1 fruit fly cellular context compared by ENCODE assay signal in genomic region chr3L:2243846-2244528, dm6.
TF ChIP-seq lines count a peak whose summit lies in the region.

Gene CG32301 (plus strand): TSS chr3L:2244478.

TF ChIP-seq in whole organism, embryonic, 481 proteins besides CTCF, POLR2A, EP300 and RAD21 (continued from another document):
- TF ChIP-seq unc-4 (GFP tag; IDR thresholded peaks at IDR 0.05; lab: Robert Waterston, UW; ENCODE audit: partially characterized antibody) = 0 out of 2 replicates have a peak, but pooled peaks have one; percentile 32
- no peak for TF ChIP-seq CG6683 (GFP tag; optimal IDR thresholded peaks at IDR 0.05; lab: Kevin White, UChicago)
- TF ChIP-seq CG17829 (tag; optimal IDR thresholded peaks at IDR 0.05; lab: Kevin White, UChicago) = no peak
- TF ChIP-seq gfzf (GFP tag; optimal IDR thresholded peaks at IDR 0.05; lab: Kevin White, UChicago) = peak; percentile 42
- peak; percentile 51; the same call in 2 of the 4 replicates for TF ChIP-seq Dll (GFP tag; IDR thresholded peaks at IDR 0.05; lab: Robert Waterston, UW; ENCODE audit: partially characterized antibody)
- TF ChIP-seq CG8290 (GFP tag; optimal IDR thresholded peaks at IDR 0.05; lab: Kevin White, UChicago) = peak; percentile 98
- peak; percentile 95 to 96 for TF ChIP-seq CG8290 (tag; optimal IDR thresholded peaks at IDR 0.05; lab: Kevin White, UChicago)
- TF ChIP-seq chinmo (GFP tag; IDR thresholded peaks at IDR 0.05; lab: Robert Waterston, UW; ENCODE audit: partially characterized antibody) = peak; percentile 74; the same call in 2 of the 4 replicates
- TF ChIP-seq CG17186 (GFP tag; optimal IDR thresholded peaks at IDR 0.05; lab: Kevin White, UChicago) = no peak
- TF ChIP-seq CoRest (tag; optimal IDR thresholded peaks at IDR 0.05; lab: Kevin White, UChicago) = peak; percentile 27
- TF ChIP-seq CG9797 (GFP tag; optimal IDR thresholded peaks at IDR 0.05; lab: Kevin White, UChicago) = peak; percentile 67
- TF ChIP-seq kay (GFP tag; optimal IDR thresholded peaks at IDR 0.05; lab: Kevin White, UChicago) = no peak
- peak; percentile 75 for TF ChIP-seq sens (GFP tag; lab: Kevin White, UChicago)
- peak; percentile 99 for TF ChIP-seq CG31224 (GFP tag; IDR thresholded peaks at IDR 0.05; lab: Robert Waterston, UW)
- no peak for TF ChIP-seq CG17385 (GFP tag; optimal IDR thresholded peaks at IDR 0.05; lab: Kevin White, UChicago)
- 0 out of 2 replicates have a peak, but pooled peaks have one; percentile 24 for TF ChIP-seq CG42726 (GFP tag; IDR thresholded peaks at IDR 0.05; lab: Robert Waterston, UW; ENCODE audit: partially characterized antibody)
- TF ChIP-seq HmgZ (tag; optimal IDR thresholded peaks at IDR 0.05; lab: Kevin White, UChicago) = peak; percentile 30
- TF ChIP-seq E2f2 (GFP tag; IDR thresholded peaks at IDR 0.05; lab: Robert Waterston, UW) = peak; percentile 63
- no peak for TF ChIP-seq CG12299 (tag; optimal IDR thresholded peaks at IDR 0.05; lab: Kevin White, UChicago)
- peak; percentile 3 for TF ChIP-seq pzg (GFP tag; optimal IDR thresholded peaks at IDR 0.05; lab: Kevin White, UChicago)
- TF ChIP-seq zen2 (GFP tag; IDR thresholded peaks at IDR 0.05; lab: Robert Waterston, UW; ENCODE audit: partially characterized antibody) = peak; percentile 70
- TF ChIP-seq vnd (GFP tag; IDR thresholded peaks at IDR 0.05; lab: Robert Waterston, UW; ENCODE audit: partially characterized antibody) = peak; percentile 27; the same call in 1 of the 3 replicates
- peak; percentile 29; the same call in 1 of the 2 replicates for TF ChIP-seq ato (GFP tag; IDR thresholded peaks at IDR 0.05; lab: Robert Waterston, UW; ENCODE audit: partially characterized antibody)
- TF ChIP-seq H2.0 (GFP tag; IDR thresholded peaks at IDR 0.05; lab: Robert Waterston, UW) = no peak
- TF ChIP-seq CG2199 (GFP tag; IDR thresholded peaks at IDR 0.05; lab: Robert Waterston, UW) = 0 out of 3 replicates have a peak, but pooled peaks have one; percentile 17
- peak in 1 of 2 experiments; percentile 41 for TF ChIP-seq Hr78 (GFP tag; optimal IDR thresholded peaks at IDR 0.05; lab: Kevin White, UChicago)
- TF ChIP-seq dati (GFP tag; IDR thresholded peaks at IDR 0.05; lab: Robert Waterston, UW) = no peak
- TF ChIP-seq CG4707 (GFP tag; optimal IDR thresholded peaks at IDR 0.05; lab: Kevin White, UChicago) = no peak
- peak; percentile 97 for TF ChIP-seq Myb (GFP tag; optimal IDR thresholded peaks at IDR 0.05; lab: Kevin White, UChicago)
- no peak for TF ChIP-seq chm (GFP tag; IDR thresholded peaks at IDR 0.05; lab: Robert Waterston, UW)
- peak; percentile 83 for TF ChIP-seq CG6791 (GFP tag; IDR thresholded peaks at IDR 0.05; lab: Robert Waterston, UW; ENCODE audit: partially characterized antibody)
- TF ChIP-seq Adf1 (GFP tag; IDR thresholded peaks at IDR 0.05; lab: Robert Waterston, UW) = no peak
- TF ChIP-seq CG9932 (GFP tag; IDR thresholded peaks at IDR 0.05; lab: Robert Waterston, UW) = no peak
- TF ChIP-seq CG34376 (GFP tag; optimal IDR thresholded peaks at IDR 0.05; lab: Kevin White, UChicago) = no peak
- peak; percentile 70 for TF ChIP-seq Hmr (GFP tag; optimal IDR thresholded peaks at IDR 0.05; lab: Kevin White, UChicago)
- TF ChIP-seq CG13287 (GFP tag; IDR thresholded peaks at IDR 0.05; lab: Robert Waterston, UW; ENCODE audit: partially characterized antibody) = peak; percentile 66
- 0 out of 2 replicates have a peak, but pooled peaks have one; percentile 9 for TF ChIP-seq CG3847 (GFP tag; IDR thresholded peaks at IDR 0.05; lab: Robert Waterston, UW)
- peak; percentile 80 for TF ChIP-seq kni (GFP tag; optimal IDR thresholded peaks at IDR 0.05; lab: Kevin White, UChicago)
- TF ChIP-seq CG7963 (GFP tag; IDR thresholded peaks at IDR 0.05; lab: Robert Waterston, UW; ENCODE audit: partially characterized antibody) = 0 out of 3 replicates have a peak, but pooled peaks have one; percentile 25
- peak; percentile 6 for TF ChIP-seq trem (tag; optimal IDR thresholded peaks at IDR 0.05; lab: Kevin White, UChicago)
- no peak for TF ChIP-seq CG4404 (GFP tag; IDR thresholded peaks at IDR 0.05; lab: Robert Waterston, UW)
- peak; percentile 43 for TF ChIP-seq CG15514 (GFP tag; optimal IDR thresholded peaks at IDR 0.05; lab: Kevin White, UChicago)
- no peak for TF ChIP-seq Dref (GFP tag; IDR thresholded peaks at IDR 0.05; lab: Robert Waterston, UW)
- TF ChIP-seq amos (GFP tag; IDR thresholded peaks at IDR 0.05; lab: Robert Waterston, UW; ENCODE audit: partially characterized antibody) = peak; percentile 32; the same call in 1 of the 2 replicates
- TF ChIP-seq CG14860 (GFP tag; IDR thresholded peaks at IDR 0.05; lab: Robert Waterston, UW; ENCODE audit: partially characterized antibody) = peak; percentile 53; the same call in 1 of the 3 replicates
- peak; percentile 41; the same call in 1 of the 2 replicates for TF ChIP-seq stc (GFP tag; IDR thresholded peaks at IDR 0.05; lab: Robert Waterston, UW)
- no peak for TF ChIP-seq ATbp (GFP tag; optimal IDR thresholded peaks at IDR 0.05; lab: Kevin White, UChicago)
TF ChIP-seq in whole organism, embryonic: peak in this region for 48.
